Fruit fly (Drosophila melanogaster): ENCODE measurements around the gene CG9154.

Gene CG9154

dm6 chr2L:6022793-6023192 lies 47.7 kb downstream of the CG9154 start (continued):
- TF ChIP-seq CG1602 (GFP tag; optimal IDR thresholded peaks at IDR 0.05) (no peak), CG7839 (tag; optimal IDR thresholded peaks at IDR 0.05) (peak; percentile 42), Xrp1 (GFP tag; IDR thresholded peaks at IDR 0.05) (peak; percentile 62), CG31441 (GFP tag; IDR thresholded peaks at IDR 0.05) (peak; percentile 47; the same call in 1 of the 2 replicates), CG9727 (GFP tag; optimal IDR thresholded peaks at IDR 0.05) (peak; percentile 52), trem (tag; optimal IDR thresholded peaks at IDR 0.05) (peak; percentile 7), ham (GFP tag; IDR thresholded peaks at IDR 0.05) (no peak), fd96Cb (tag; optimal IDR thresholded peaks at IDR 0.05) (peak; percentile 23), CG13624 (GFP tag; optimal IDR thresholded peaks at IDR 0.05) (no peak), Gug (GFP tag; IDR thresholded peaks at IDR 0.05) (0 out of 4 replicates have a peak, but pooled peaks have one; percentile 36), Med (GFP tag) (no peak), CG14710 (tag; optimal IDR thresholded peaks at IDR 0.05) (peak; percentile 54), lab (GFP tag; optimal IDR thresholded peaks at IDR 0.05) (peak; percentile 4), dmrt99B (tag; optimal IDR thresholded peaks at IDR 0.05) (peak; percentile 29)

- TF ChIP-seq CG15073 (GFP tag; optimal IDR thresholded peaks at IDR 0.05) (no peak), Aef1 (GFP tag; IDR thresholded peaks at IDR 0.05) (no peak), CoRest (tag; optimal IDR thresholded peaks at IDR 0.05) (no peak), fd102C (GFP tag; optimal IDR thresholded peaks at IDR 0.05) (no peak), CG7745 (tag; optimal IDR thresholded peaks at IDR 0.05) (no peak), Neu2 (GFP tag; optimal IDR thresholded peaks at IDR 0.05; ENCODE audit: borderline replicate concordance) (no peak), crc (GFP tag; optimal IDR thresholded peaks at IDR 0.05) (no peak), CG17361 (GFP tag; IDR thresholded peaks at IDR 0.05) (no peak), Dad (GFP tag; optimal IDR thresholded peaks at IDR 0.05) (no peak), CG7987 (GFP tag; optimal IDR thresholded peaks at IDR 0.05) (no peak), CG4820 (GFP tag; optimal IDR thresholded peaks at IDR 0.05) (no peak), CG16863 (GFP tag; optimal IDR thresholded peaks at IDR 0.05) (no peak), CG33557 (GFP tag; optimal IDR thresholded peaks at IDR 0.05) (no peak)
Measured at dm6 chr2L:6020535-6020934, 50.0 kb downstream of the CG9154 start, which contains the start of gene CG13996. Gene CG13996 (plus strand): TSS chr2L:6020835.
